Fruit fly (Drosophila melanogaster) whole organism, adult: ENCODE results near the gene TpnC73F.
A peak's percentile ranks its signal among the peaks of the same experiment; 100 is the strongest.

Experiments used
- CG11617 ChIP-seq: fragments of 200-800 bp; sonication (Bioruptor generic); optimal IDR thresholded peaks from 2 replicates; lab custom pipeline; 2017; ENCODE audit warnings: mild to moderate bottlenecking, missing biosample characterization, missing genetic modification reagents, missing genetic modification characterization
- CG12768 ChIP-seq: fragments of 200-800 bp; sonication (Bioruptor generic); optimal IDR thresholded peaks from 2 replicates; lab custom pipeline; 2017; ENCODE audit warnings: missing biosample characterization, missing genetic modification characterization, mild to moderate bottlenecking, moderate library complexity, missing genetic modification reagents
- CG14711 ChIP-seq: fragments of 200-800 bp; sonication (Bioruptor generic); optimal IDR thresholded peaks from 2 replicates; lab custom pipeline; 2018; ENCODE audit warnings: missing biosample characterization, mild to moderate bottlenecking, missing genetic modification characterization, moderate library complexity
- CG1620 ChIP-seq: fragments of 200-800 bp; sonication (Bioruptor generic); optimal IDR thresholded peaks from 2 replicates; lab custom pipeline; 2016; ENCODE audit warnings: missing biosample characterization, missing genetic modification characterization
- CG33017 ChIP-seq: fragments of 200-800 bp; sonication (Bioruptor generic); optimal IDR thresholded peaks from 2 replicates; lab custom pipeline; 2018; ENCODE audit warnings: missing biosample characterization, mild to moderate bottlenecking, missing genetic modification characterization, moderate library complexity
- CG5204 ChIP-seq: fragments of 200-800 bp; sonication (Bioruptor generic); optimal IDR thresholded peaks from 2 replicates; lab custom pipeline; 2016; ENCODE audit warnings: missing biosample characterization, missing genetic modification characterization
- CG7045 ChIP-seq: fragments of 200-800 bp; sonication (Bioruptor generic); optimal IDR thresholded peaks from 2 replicates; lab custom pipeline; 2017; ENCODE audit warnings: missing biosample characterization, mild to moderate bottlenecking, missing genetic modification characterization
- CG7101 ChIP-seq: fragments of 200-800 bp; sonication (Bioruptor generic); optimal IDR thresholded peaks from 2 replicates; lab custom pipeline; 2018; ENCODE audit warnings: missing biosample characterization, mild to moderate bottlenecking, missing genetic modification characterization, moderate library complexity
- Clk ChIP-seq: fragments of 200-800 bp; sonication (Bioruptor generic); optimal IDR thresholded peaks from 2 replicates; lab custom pipeline; 2017; ENCODE audit warnings: missing biosample characterization, missing genetic modification characterization
- Crg-1 ChIP-seq: fragments of 200-800 bp; sonication (Bioruptor generic); optimal IDR thresholded peaks from 2 replicates; lab custom pipeline; 2016; ENCODE audit warnings: missing biosample characterization, missing genetic modification characterization
- Hr96 ChIP-seq: fragments of 200-800 bp; sonication (Bioruptor generic); optimal IDR thresholded peaks from 2 replicates; lab custom pipeline; 2016; ENCODE audit warnings: missing biosample characterization, missing genetic modification characterization
- Mnt ChIP-seq: fragments of 200-800 bp; sonication (Bioruptor generic); optimal IDR thresholded peaks from 2 replicates; lab custom pipeline; 2016; ENCODE audit warnings: missing biosample characterization, mild to moderate bottlenecking, missing genetic modification characterization
- bab1 ChIP-seq: fragments of 200-800 bp; sonication (Bioruptor generic); optimal IDR thresholded peaks from 3 replicates; lab custom pipeline; 2019; ENCODE audit warnings: missing biosample characterization, mild to moderate bottlenecking, missing genetic modification characterization, moderate library complexity
- cic ChIP-seq: fragments of 200-800 bp; sonication (Bioruptor generic); optimal IDR thresholded peaks from 2 replicates; lab custom pipeline; 2017; ENCODE audit warnings: missing biosample characterization, mild to moderate bottlenecking, missing genetic modification characterization, moderate library complexity
- cnc ChIP-seq, 2 experiments: fragments of >200 bp; optimal IDR thresholded peaks; 2 replicates each; lab custom pipeline; 2017
- kay ChIP-seq: fragments of 200-800 bp; sonication (Bioruptor generic); peaks from one replicate; lab custom pipeline; 2016; ENCODE audit warnings: missing biosample characterization, missing genetic modification characterization, borderline replicate concordance
- ovo ChIP-seq: fragments of 200-800 bp; sonication (Bioruptor generic); optimal IDR thresholded peaks from 2 replicates; lab custom pipeline; 2016; ENCODE audit warnings: missing biosample characterization, missing genetic modification characterization
- pad ChIP-seq: fragments of 200-800 bp; sonication (Bioruptor generic); optimal IDR thresholded peaks from 3 replicates; lab custom pipeline; 2017; ENCODE audit warnings: missing biosample characterization, missing genetic modification characterization, mild to moderate bottlenecking, moderate library complexity, missing genetic modification reagents
- tj ChIP-seq: fragments of 200-800 bp; sonication (Bioruptor generic); optimal IDR thresholded peaks from 3 replicates; lab custom pipeline; 2017; ENCODE audit warnings: missing biosample characterization, mild to moderate bottlenecking, missing genetic modification characterization, moderate library complexity
- toe ChIP-seq: fragments of 200-800 bp; sonication (Bioruptor generic); optimal IDR thresholded peaks from 2 replicates; lab custom pipeline; 2016; ENCODE audit warnings: missing biosample characterization, missing genetic modification characterization

Gene TpnC73F

dm6 chr3L:17003251-17004171 is 42.4 kb upstream of the TpnC73F start:
- TF ChIP-seq bab1 (no peak), CG5204 (no peak), Mnt (GFP tag; lab: Kevin White, UChicago) (no peak), tj (GFP tag; lab: Kevin White, UChicago) (peak; percentile 99), Hr96 (GFP tag; lab: Kevin White, UChicago) (no peak), toe (GFP tag; lab: Kevin White, UChicago) (no peak), CG7101 (tag; lab: Kevin White, UChicago) (no peak), kay (no peak), cnc (optimal IDR thresholded peaks at IDR 0.05; lab: Kevin White, UChicago) (no peak), pad (peak; percentile 35), CG11617 (GFP tag; lab: Kevin White, UChicago) (no peak), CG7045 (GFP tag; lab: Kevin White, UChicago) (peak; percentile 31), CG14711 (no peak), cic (peak; percentile 31), ovo (GFP tag; lab: Kevin White, UChicago) (peak; percentile 25), CG33017 (tag; lab: Kevin White, UChicago) (no peak), Crg-1 (GFP tag; lab: Kevin White, UChicago) (peak; percentile 45), CG1620 (no peak), Clk (GFP tag; lab: Kevin White, UChicago) (no peak), CG12768 (GFP tag; lab: Kevin White, UChicago) (peak; percentile 49)

dm6 chr3L:17004218-17004759 is 41.6 kb upstream of the TpnC73F start:
- TF ChIP-seq CG7045 (GFP tag; lab: Kevin White, UChicago) (peak; percentile 85), Crg-1 (GFP tag; lab: Kevin White, UChicago) (no peak), CG7101 (tag; lab: Kevin White, UChicago) (peak; percentile 72), Hr96 (GFP tag; lab: Kevin White, UChicago) (peak; percentile 56), CG1620 (no peak), bab1 (no peak), Clk (GFP tag; lab: Kevin White, UChicago) (peak; percentile 59), cic (no peak), ovo (GFP tag; lab: Kevin White, UChicago) (peak; percentile 3), kay (peak; percentile 82), CG5204 (peak; percentile 87), CG12768 (GFP tag; lab: Kevin White, UChicago) (peak; percentile 79), CG14711 (peak; percentile 67), tj (GFP tag; lab: Kevin White, UChicago) (peak; percentile 28), CG33017 (tag; lab: Kevin White, UChicago) (peak; percentile 75), toe (GFP tag; lab: Kevin White, UChicago) (peak; percentile 69), cnc (optimal IDR thresholded peaks at IDR 0.05; lab: Kevin White, UChicago) (no peak), CG11617 (GFP tag; lab: Kevin White, UChicago) (peak; percentile 59), pad (peak; percentile 37), Mnt (GFP tag; lab: Kevin White, UChicago) (peak; percentile 16)

dm6 chr3L:17004765-17005414 is 41.0 kb upstream of the TpnC73F start:
- TF ChIP-seq cic (peak; percentile 87), kay (peak; percentile 67), Hr96 (GFP tag; lab: Kevin White, UChicago) (no peak), tj (GFP tag; lab: Kevin White, UChicago) (peak; percentile 20)

dm6 chr3L:17005415-17005796 is 40.5 kb upstream of the TpnC73F start:
- TF ChIP-seq Mnt (GFP tag; lab: Kevin White, UChicago): no peak
- no peak for TF ChIP-seq CG14711
- no peak for TF ChIP-seq CG1620
- TF ChIP-seq CG7101 (tag; lab: Kevin White, UChicago): no peak

dm6 chr3L:17006250-17006693 is 39.6 kb upstream of the TpnC73F start:
- no peak for TF ChIP-seq CG33017 (tag; lab: Kevin White, UChicago)
- peak; percentile 24 for TF ChIP-seq Mnt (GFP tag; lab: Kevin White, UChicago)
- peak; percentile 78 for TF ChIP-seq cic
- peak; percentile 29 for TF ChIP-seq Clk (GFP tag; lab: Kevin White, UChicago)
- peak; percentile 37 for TF ChIP-seq CG1620
- no peak for TF ChIP-seq CG5204
- peak; percentile 15 for TF ChIP-seq ovo (GFP tag; lab: Kevin White, UChicago)
- TF ChIP-seq Hr96 (GFP tag; lab: Kevin White, UChicago): no peak
- peak; percentile 47 for TF ChIP-seq CG12768 (GFP tag; lab: Kevin White, UChicago)
- TF ChIP-seq tj (GFP tag; lab: Kevin White, UChicago): no peak
- no peak for TF ChIP-seq CG11617 (GFP tag; lab: Kevin White, UChicago)
- TF ChIP-seq Crg-1 (GFP tag; lab: Kevin White, UChicago): no peak
- peak; percentile 39 for TF ChIP-seq toe (GFP tag; lab: Kevin White, UChicago)
